Worm (Caenorhabditis elegans) whole organism, L4/young adult: Measurements from ENCODE around the gene T16G1.9.

ENCODE experiments used
- W03F9.2 ChIP-seq: fragments of 150-350 bp; optimal IDR thresholded peaks from 2 replicates; lab custom pipeline; 2014; ENCODE audit warnings: missing biosample characterization, missing genetic modification characterization
- dao-5 ChIP-seq: sonication (generic microtip); optimal IDR thresholded peaks from 2 replicates; lab custom pipeline; 2016; ENCODE audit warnings: missing genotype, missing genetic modification characterization, moderate library complexity, missing compliant biosample characterization
- him-1 ChIP-seq: sonication (generic microtip); optimal IDR thresholded peaks from 2 replicates; lab custom pipeline; 2016; ENCODE audit warnings: missing genotype, missing genetic modification reagents, missing genetic modification characterization, missing compliant biosample characterization

- no peak for TF ChIP-seq W03F9.2 (tag; lab: Kevin White, UChicago)
- no peak for TF ChIP-seq dao-5 (tag; lab: Kevin White, UChicago)
- TF ChIP-seq him-1 (tag; lab: Kevin White, UChicago): no peak
Observed at ce11 chrV:12999559-12999958, 48.9 kb upstream of the T16G1.9 start, which contains the start of gene far-4.
